Fruit fly (Drosophila melanogaster) whole organism, embryonic: ENCODE measurements around the gene sima.
A peak's percentile ranks its signal among the peaks of the same experiment; 100 is the strongest.

Experiments used
- Atf6 ChIP-seq: fragments of 200-800 bp; sonication (Bioruptor generic); IDR thresholded peaks from 2 replicates; pipeline ENCODE4 v1.3.6; 2022; ENCODE audit warnings: missing biosample characterization, missing genetic modification characterization
- C15 ChIP-seq: fragments of 200-800 bp; sonication (Bioruptor generic); IDR thresholded peaks from 3 replicates; pipeline ENCODE4 v1.3.6; 2022; ENCODE audit warnings: missing biosample characterization, missing genetic modification characterization
- CG10274 ChIP-seq: fragments of 200-800 bp; sonication (Bioruptor generic); optimal IDR thresholded peaks from 3 replicates; lab custom pipeline; 2017; ENCODE audit warnings: missing biosample characterization, mild to moderate bottlenecking, missing genetic modification characterization
- CG10462 ChIP-seq: fragments of 200-800 bp; sonication (Bioruptor generic); optimal IDR thresholded peaks from 2 replicates; lab custom pipeline; 2016; ENCODE audit warnings: missing biosample characterization, missing genetic modification characterization
- CG10543 ChIP-seq: fragments of 200-800 bp; sonication (Bioruptor generic); optimal IDR thresholded peaks from 3 replicates; lab custom pipeline; 2017; ENCODE audit warnings: missing biosample characterization, mild to moderate bottlenecking, missing genetic modification characterization, moderate library complexity
- CG10565 ChIP-seq: fragments of 200-800 bp; sonication (Bioruptor generic); optimal IDR thresholded peaks from 3 replicates; lab custom pipeline; 2016; ENCODE audit warnings: missing biosample characterization, mild to moderate bottlenecking, missing genetic modification characterization
- CG1233 ChIP-seq: fragments of 200-800 bp; sonication (Bioruptor generic); optimal IDR thresholded peaks from 4 replicates; lab custom pipeline; 2018; ENCODE audit warnings: missing biosample characterization, mild to moderate bottlenecking, missing genetic modification characterization
- CG13775 ChIP-seq: fragments of 200-800 bp; sonication (Bioruptor generic); optimal IDR thresholded peaks from 3 replicates; lab custom pipeline; 2017; ENCODE audit warnings: missing biosample characterization, mild to moderate bottlenecking, missing genetic modification characterization
- CG14965 ChIP-seq: fragments of 200-800 bp; sonication (Bioruptor generic); optimal IDR thresholded peaks from 2 replicates; lab custom pipeline; 2016; ENCODE audit warnings: missing biosample characterization, missing genetic modification characterization, borderline replicate concordance
- CG17359 ChIP-seq: fragments of 200-800 bp; sonication (Bioruptor generic); optimal IDR thresholded peaks from 3 replicates; lab custom pipeline; 2018; ENCODE audit warnings: missing biosample characterization, mild to moderate bottlenecking, missing genetic modification characterization, moderate library complexity
- CG1832 ChIP-seq: fragments of 200-800 bp; sonication (Bioruptor generic); optimal IDR thresholded peaks from 2 replicates; lab custom pipeline; 2017; ENCODE audit warnings: missing biosample characterization, mild to moderate bottlenecking, missing genetic modification characterization, inconsistent platforms
- CG18619 ChIP-seq: fragments of 200-800 bp; sonication (Bioruptor generic); optimal IDR thresholded peaks from 3 replicates; lab custom pipeline; 2017; ENCODE audit warnings: missing biosample characterization, mild to moderate bottlenecking, missing genetic modification characterization
- CG18764 ChIP-seq: fragments of 200-800 bp; sonication (Bioruptor generic); optimal IDR thresholded peaks from 3 replicates; lab custom pipeline; 2016; ENCODE audit warnings: missing biosample characterization, missing genetic modification characterization
- CG2875 ChIP-seq: fragments of 200-800 bp; sonication (Bioruptor generic); optimal IDR thresholded peaks from 2 replicates; lab custom pipeline; 2017; ENCODE audit warnings: missing biosample characterization, mild to moderate bottlenecking, missing genetic modification characterization, missing genetic modification reagents
- CG4820 ChIP-seq: fragments of 200-800 bp; sonication (Bioruptor generic); optimal IDR thresholded peaks from 3 replicates; lab custom pipeline; 2016; ENCODE audit warnings: missing biosample characterization, missing genetic modification characterization
- CG7928 ChIP-seq: fragments of 200-800 bp; sonication (Bioruptor generic); optimal IDR thresholded peaks from 2 replicates; lab custom pipeline; 2017; ENCODE audit warnings: missing biosample characterization, mild to moderate bottlenecking, missing genetic modification characterization
- CG8089 ChIP-seq: fragments of 200-800 bp; sonication (Bioruptor generic); optimal IDR thresholded peaks from 3 replicates; lab custom pipeline; 2016; ENCODE audit warnings: missing biosample characterization, missing genetic modification characterization
- CG8388 ChIP-seq: fragments of 200-800 bp; sonication (Bioruptor generic); optimal IDR thresholded peaks from 2 replicates; lab custom pipeline; 2019; ENCODE audit warnings: missing biosample characterization, mild to moderate bottlenecking, missing genetic modification characterization, moderate library complexity
- Doc3 ChIP-seq: fragments of 200-800 bp; sonication (Bioruptor generic); IDR thresholded peaks from 3 replicates; pipeline ENCODE4 v1.3.6; 2022; ENCODE audit warnings: missing biosample characterization, missing genetic modification characterization; ENCODE audit not compliant: partially characterized antibody
- Drgx ChIP-seq: fragments of 200-800 bp; sonication (Bioruptor generic); IDR thresholded peaks from 2 replicates; pipeline ENCODE4 v1.3.6; 2022; ENCODE audit warnings: missing biosample characterization, missing genetic modification characterization
- Ets65A ChIP-seq: fragments of 200-800 bp; sonication (Bioruptor generic); peaks from one replicate; lab custom pipeline; 2016; ENCODE audit warnings: missing biosample characterization, missing genetic modification characterization
- HLH3B ChIP-seq: fragments of 200-800 bp; sonication (Bioruptor generic); IDR thresholded peaks from 2 replicates; pipeline ENCODE4 v1.3.6; 2022; ENCODE audit warnings: missing biosample characterization, missing genetic modification characterization
- Lim3 ChIP-seq: fragments of 200-800 bp; sonication (Bioruptor generic); IDR thresholded peaks from 2 replicates; pipeline ENCODE4 v1.3.6; 2022; ENCODE audit warnings: missing biosample characterization, missing genetic modification characterization
- Oli ChIP-seq: fragments of 200-800 bp; sonication (Bioruptor generic); optimal IDR thresholded peaks from 2 replicates; lab custom pipeline; 2018; ENCODE audit warnings: missing biosample characterization, mild to moderate bottlenecking, missing genetic modification characterization, moderate library complexity
- Sry-δ ChIP-seq: fragments of 200-800 bp; sonication (Bioruptor generic); optimal IDR thresholded peaks from 2 replicates; lab custom pipeline; 2016; ENCODE audit warnings: missing biosample characterization, missing genetic modification characterization
- Taf1 ChIP-seq: fragments of 200-800 bp; sonication (Bioruptor generic); IDR thresholded peaks from 2 replicates; pipeline ENCODE4 v1.3.6; 2022; ENCODE audit warnings: missing biosample characterization, missing genetic modification characterization
- bsh ChIP-seq, 2 experiments: fragments of 200-800 bp; sonication (Bioruptor generic); optimal IDR thresholded peaks; 2 replicates each; lab custom pipeline; 2017 to 2018; ENCODE audit warnings: mild to moderate bottlenecking in 2 of 2, missing biosample characterization in 2 of 2, missing genetic modification characterization in 2 of 2, moderate library complexity in 1 of 2
- ci ChIP-seq: fragments of 200-800 bp; sonication (Bioruptor generic); IDR thresholded peaks from 3 replicates; pipeline ENCODE4 v1.3.6; 2022; ENCODE audit warnings: missing biosample characterization, missing genetic modification characterization
- dpn ChIP-seq, 2 experiments: fragments of 200-800 bp; sonication (Bioruptor generic); optimal IDR thresholded peaks; 3 replicates each; lab custom pipeline; 2016; ENCODE audit warnings: missing biosample characterization in 2 of 2, missing genetic modification characterization in 2 of 2
- esg ChIP-seq: fragments of 200-800 bp; sonication (Bioruptor generic); conservative IDR thresholded peaks from 2 replicates; pipeline ENCODE4 v1.3.6; 2022; ENCODE audit warnings: missing biosample characterization, missing genetic modification characterization
- mirr ChIP-seq: fragments of 200-800 bp; sonication (Bioruptor generic); optimal IDR thresholded peaks from 3 replicates; lab custom pipeline; 2018; ENCODE audit warnings: missing biosample characterization, mild to moderate bottlenecking, missing genetic modification characterization
- nom ChIP-seq: fragments of 200-800 bp; sonication (Bioruptor generic); optimal IDR thresholded peaks from 2 replicates; lab custom pipeline; 2017; ENCODE audit warnings: missing biosample characterization, missing genetic modification characterization, mild to moderate bottlenecking, moderate library complexity, missing genetic modification reagents
- oc ChIP-seq: fragments of 200-800 bp; sonication (Bioruptor generic); optimal IDR thresholded peaks from 2 replicates; lab custom pipeline; 2018; ENCODE audit warnings: missing biosample characterization, mild to moderate bottlenecking, missing genetic modification characterization, moderate library complexity
- onecut ChIP-seq: fragments of 200-800 bp; sonication (Bioruptor generic); IDR thresholded peaks from 2 replicates; pipeline ENCODE4 v1.3.6; 2022; ENCODE audit warnings: missing biosample characterization, missing genetic modification characterization
- pan ChIP-seq, 4 experiments: fragments of >200 bp in 3 of 4; fragments of 200-800 bp in 1 of 4; sonication (Bioruptor generic) in 1 of 4; optimal IDR thresholded peaks in 3 of 4; IDR thresholded peaks in 1 of 4; 2 replicates each; pipeline versions ENCODE4 v1.3.6 to Lab custom; 2017 to 2022; ENCODE audit warnings: missing biosample characterization in 2 of 4, missing genetic modification characterization in 2 of 4, mixed read lengths in 1 of 4
- ro ChIP-seq: fragments of 200-800 bp; sonication (Bioruptor generic); IDR thresholded peaks from 2 replicates; pipeline ENCODE4 v1.3.6; 2022; ENCODE audit warnings: missing biosample characterization, missing genetic modification characterization
- sens ChIP-seq: fragments of 200-800 bp; sonication (Bioruptor generic); peaks from one replicate; lab custom pipeline; 2016; ENCODE audit warnings: missing biosample characterization, missing genetic modification characterization
- slbo ChIP-seq: fragments of 200-800 bp; sonication (Bioruptor generic); IDR thresholded peaks from 2 replicates; pipeline ENCODE4 v1.3.6; 2022; ENCODE audit warnings: missing biosample characterization, missing genetic modification characterization
- trem ChIP-seq: fragments of 200-800 bp; optimal IDR thresholded peaks from 3 replicates; lab custom pipeline; 2019; ENCODE audit warnings: missing biosample characterization, mild to moderate bottlenecking, missing genetic modification characterization, moderate library complexity
- ttk ChIP-seq: fragments of 200-800 bp; sonication (Bioruptor generic); IDR thresholded peaks from 2 replicates; pipeline ENCODE4 v2.1.2; 2022; ENCODE audit warnings: missing biosample characterization, missing genetic modification characterization
- vvl ChIP-seq: fragments of 200-800 bp; sonication (Bioruptor generic); IDR thresholded peaks from 2 replicates; pipeline ENCODE4 v1.3.6; 2022; ENCODE audit warnings: missing biosample characterization, missing genetic modification characterization
- wor ChIP-seq: fragments of 200-800 bp; sonication (Bioruptor generic); IDR thresholded peaks from 2 replicates; pipeline ENCODE4 v1.3.6; 2022; ENCODE audit warnings: missing biosample characterization, missing genetic modification characterization
- zen2 ChIP-seq: fragments of 200-800 bp; sonication (Bioruptor generic); IDR thresholded peaks from 3 replicates; pipeline ENCODE4 v1.3.6; 2022; ENCODE audit warnings: missing biosample characterization, missing genetic modification characterization; ENCODE audit not compliant: partially characterized antibody

sima gene

dm6 chr3R:30012602-30013489, 45.3 kb upstream of the sima start (continued):
- TF ChIP-seq pan (optimal IDR thresholded peaks at IDR 0.05; lab: Kevin White, UChicago) (no peak), pan (GFP tag; optimal IDR thresholded peaks at IDR 0.05 in 1 of 2, IDR thresholded peaks at IDR 0.05 in 1 of 2) (peak in 1 of 2 experiments; percentile 45), Lim3 (GFP tag; lab: Robert Waterston, UW) (no peak), CG8089 (GFP tag; lab: Kevin White, UChicago) (no peak), ci (no peak), CG10565 (no peak), zen2 (GFP tag; lab: Robert Waterston, UW) (no peak), CG10462 (no peak), HLH3B (GFP tag; lab: Robert Waterston, UW) (no peak), slbo (GFP tag; lab: Robert Waterston, UW) (peak; percentile 48; the same call in 1 of the 2 replicates), C15 (GFP tag; lab: Robert Waterston, UW) (no peak), CG13775 (no peak), Atf6 (GFP tag; lab: Robert Waterston, UW) (peak; percentile 54), CG17359 (tag; lab: Kevin White, UChicago) (no peak), wor (no peak), CG14965 (GFP tag; lab: Kevin White, UChicago) (no peak), Oli (tag; lab: Kevin White, UChicago) (no peak), Sry-δ (GFP tag; lab: Kevin White, UChicago) (no peak), onecut (no peak), CG8388 (GFP tag; lab: Kevin White, UChicago) (no peak), CG18619 (GFP tag; lab: Kevin White, UChicago) (no peak), Taf1 (peak; percentile 35; the same call in 1 of the 2 replicates), CG18764 (no peak), Doc3 (GFP tag; lab: Robert Waterston, UW) (no peak), CG7928 (GFP tag; lab: Kevin White, UChicago) (no peak), CG10543 (GFP tag; lab: Kevin White, UChicago) (peak; percentile 18), dpn (GFP tag; optimal IDR thresholded peaks at IDR 0.05; lab: Kevin White, UChicago) (peak in 1 of 2 experiments; percentile 19), CG10274 (GFP tag; lab: Kevin White, UChicago) (peak; percentile 85), Drgx (GFP tag; lab: Robert Waterston, UW) (peak; percentile 59), oc (tag; lab: Kevin White, UChicago) (no peak), CG1832 (GFP tag; lab: Kevin White, UChicago) (no peak), esg (no peak), CG2875 (no peak), CG1233 (GFP tag; lab: Kevin White, UChicago) (no peak)

dm6 chr3R:30013909-30014308, 44.2 kb upstream of the sima start:
- no peak for TF ChIP-seq ro (GFP tag; lab: Robert Waterston, UW)
- TF ChIP-seq mirr (GFP tag; lab: Kevin White, UChicago): no peak
- TF ChIP-seq nom (GFP tag; lab: Kevin White, UChicago): peak; percentile 98
- no peak for TF ChIP-seq CG4820 (GFP tag; lab: Kevin White, UChicago)
- TF ChIP-seq CG18619 (GFP tag; lab: Kevin White, UChicago): no peak
- no peak for TF ChIP-seq ttk (GFP tag; lab: Robert Waterston, UW)
- no peak for TF ChIP-seq vvl (GFP tag; lab: Robert Waterston, UW)
- TF ChIP-seq sens: peak; percentile 33
- peak; percentile 40 for TF ChIP-seq Ets65A (GFP tag; lab: Kevin White, UChicago)
- no peak for TF ChIP-seq trem (tag; lab: Kevin White, UChicago)
- TF ChIP-seq bsh (GFP tag; optimal IDR thresholded peaks at IDR 0.05; lab: Kevin White, UChicago): peak in 1 of 2 experiments; percentile 67
- TF ChIP-seq Drgx (GFP tag; lab: Robert Waterston, UW): peak; percentile 66
